Fruit fly (Drosophila melanogaster): ENCODE results near the gene CG2336.

- TF ChIP-seq Sox102F (GFP tag; optimal IDR thresholded peaks at IDR 0.05) (no peak), net (GFP tag; optimal IDR thresholded peaks at IDR 0.05) (no peak), Eip75B (GFP tag; optimal IDR thresholded peaks at IDR 0.05) (no peak), CG34406 (GFP tag; optimal IDR thresholded peaks at IDR 0.05) (no peak), fd59A (GFP tag; optimal IDR thresholded peaks at IDR 0.05) (no peak), Hr39 (GFP tag; optimal IDR thresholded peaks at IDR 0.05) (no peak), Hr4 (GFP tag; optimal IDR thresholded peaks at IDR 0.05) (no peak), eg (GFP tag; IDR thresholded peaks at IDR 0.05) (no peak), CG11902 (GFP tag; optimal IDR thresholded peaks at IDR 0.05) (no peak), CG31627 (GFP tag; optimal IDR thresholded peaks at IDR 0.05) (no peak), dsx (GFP tag; optimal IDR thresholded peaks at IDR 0.05; ENCODE audit: poor library complexity, severe bottlenecking) (no peak), Gug (GFP tag; IDR thresholded peaks at IDR 0.05) (no peak)
These were observed 17.3 kb downstream of the CG2336 start, which contains the start of gene CG1138 for dm6 chr3R:6597922-6598321.
